Worm (Caenorhabditis elegans): ENCODE measurements around the gene F59B2.12.

F59B2.12 gene

DNA sequence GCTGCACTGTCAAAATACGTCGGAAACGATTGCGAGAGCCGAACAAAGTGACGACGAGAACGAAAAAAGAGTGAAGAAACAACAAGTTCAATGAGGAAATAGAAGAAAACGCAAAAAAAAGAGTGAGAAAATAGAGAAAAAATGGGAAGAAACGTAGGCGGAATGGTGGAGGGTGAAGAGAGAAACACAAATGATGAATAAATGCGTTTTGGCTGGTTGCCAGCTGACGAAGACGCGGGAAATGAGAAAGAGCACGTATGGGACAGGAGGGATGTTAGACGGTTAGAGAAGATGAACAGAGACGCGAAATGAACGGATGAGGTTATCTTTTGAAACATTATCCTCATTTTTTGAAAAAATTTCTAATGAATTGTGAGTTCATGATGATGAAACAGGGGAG is 32.4 kb upstream of the F59B2.12 start (continued):
- TF ChIP-seq zag-1 (tag; optimal IDR thresholded peaks at IDR 0.05): no peak
- no peak for TF ChIP-seq lin-13 (GFP tag; optimal IDR thresholded peaks at IDR 0.05)
- no peak for TF ChIP-seq nhr-11 (tag; optimal IDR thresholded peaks at IDR 0.05)
- no peak for TF ChIP-seq sox-4 (tag; optimal IDR thresholded peaks at IDR 0.05)
- no peak for TF ChIP-seq ceh-8 (GFP tag; optimal IDR thresholded peaks at IDR 0.05)
- TF ChIP-seq ceh-82 (tag; optimal IDR thresholded peaks at IDR 0.05): peak in 2 of 3 experiments; percentile 57 to 77
- TF ChIP-seq ztf-11 (tag; optimal IDR thresholded peaks at IDR 0.05): no peak
- peak; percentile 67 for TF ChIP-seq snu-23 (GFP tag; optimal IDR thresholded peaks at IDR 0.05)
- peak; percentile 57 to 72 for TF ChIP-seq efl-1 (optimal IDR thresholded peaks at IDR 0.05)
- TF ChIP-seq efl-1 (GFP tag; optimal IDR thresholded peaks at IDR 0.05 in 1 of 2): peak; percentile 45 to 89
- TF ChIP-seq nhr-47 (tag; optimal IDR thresholded peaks at IDR 0.05): peak; percentile 50
- peak in 1 of 2 experiments; percentile 62 for TF ChIP-seq mdl-1 (tag; optimal IDR thresholded peaks at IDR 0.05)

DNA sequence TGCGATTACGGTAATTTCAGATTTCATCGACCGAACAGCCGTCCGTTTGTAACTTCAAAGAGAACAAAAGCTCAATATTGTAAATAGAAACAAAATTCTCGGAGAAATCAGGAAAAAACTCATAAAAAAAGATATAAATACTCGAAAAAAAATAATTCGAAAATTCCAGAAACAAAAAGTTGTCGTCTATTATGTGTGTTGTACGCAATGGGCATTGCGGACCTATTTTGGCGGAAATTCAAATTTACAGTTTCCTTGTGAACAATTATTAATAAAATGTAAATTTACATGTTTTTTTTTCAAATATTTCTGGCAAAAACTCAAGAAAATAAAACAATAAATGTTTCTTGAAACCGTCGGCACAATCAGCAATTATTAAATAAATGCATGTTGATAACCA is 31.9 kb upstream of the F59B2.12 start:
- TF ChIP-seq zip-4 (GFP tag; optimal IDR thresholded peaks at IDR 0.05): no peak
- no peak for TF ChIP-seq hlh-17 (GFP tag; optimal IDR thresholded peaks at IDR 0.05; ENCODE audit: borderline replicate concordance)
- no peak for TF ChIP-seq unc-86 (tag; optimal IDR thresholded peaks at IDR 0.05)
- no peak for TF ChIP-seq nhr-12 (tag; optimal IDR thresholded peaks at IDR 0.05)
- no peak for TF ChIP-seq dsc-1 (tag; optimal IDR thresholded peaks at IDR 0.05)
- TF ChIP-seq lin-35 (GFP tag; optimal IDR thresholded peaks at IDR 0.05): peak in 1 of 2 experiments; percentile 11
- TF ChIP-seq sox-4 (tag; optimal IDR thresholded peaks at IDR 0.05): no peak
- TF ChIP-seq fkh-10 (GFP tag; optimal IDR thresholded peaks at IDR 0.05): no peak
- TF ChIP-seq nhr-76 (tag; optimal IDR thresholded peaks at IDR 0.05): no peak
- no peak for TF ChIP-seq lin-13 (GFP tag; optimal IDR thresholded peaks at IDR 0.05)
- peak; percentile 5 for TF ChIP-seq F16B12.6 (tag; optimal IDR thresholded peaks at IDR 0.05)
- no peak for TF ChIP-seq tlp-1 (tag; optimal IDR thresholded peaks at IDR 0.05)
- TF ChIP-seq vab-15 (tag; optimal IDR thresholded peaks at IDR 0.05): no peak
- TF ChIP-seq nhr-90 (tag; optimal IDR thresholded peaks at IDR 0.05; ENCODE audit: poor library complexity): no peak
- TF ChIP-seq dpl-1 (GFP tag; optimal IDR thresholded peaks at IDR 0.05): peak in 1 of 3 experiments; percentile 40
- TF ChIP-seq hlh-4 (tag; optimal IDR thresholded peaks at IDR 0.05): no peak
- no peak for TF ChIP-seq ceh-63 (GFP tag; optimal IDR thresholded peaks at IDR 0.05)
- TF ChIP-seq hpl-2 (GFP tag; optimal IDR thresholded peaks at IDR 0.05): no peak
- no peak for TF ChIP-seq unc-98 (GFP tag; IDR thresholded peaks at IDR 0.05)
- no peak for TF ChIP-seq isw-1 (GFP tag; IDR thresholded peaks at IDR 0.05)
- TF ChIP-seq snpc-4 (tag; optimal IDR thresholded peaks at IDR 0.05): no peak
- no peak for TF ChIP-seq nhr-19 (GFP tag; conservative IDR thresholded peaks at IDR 0.05)
- no peak for TF ChIP-seq efl-1 (optimal IDR thresholded peaks at IDR 0.05)
- TF ChIP-seq efl-1 (GFP tag; optimal IDR thresholded peaks at IDR 0.05 in 1 of 2): peak in 1 of 2 experiments; percentile 41

DNA sequence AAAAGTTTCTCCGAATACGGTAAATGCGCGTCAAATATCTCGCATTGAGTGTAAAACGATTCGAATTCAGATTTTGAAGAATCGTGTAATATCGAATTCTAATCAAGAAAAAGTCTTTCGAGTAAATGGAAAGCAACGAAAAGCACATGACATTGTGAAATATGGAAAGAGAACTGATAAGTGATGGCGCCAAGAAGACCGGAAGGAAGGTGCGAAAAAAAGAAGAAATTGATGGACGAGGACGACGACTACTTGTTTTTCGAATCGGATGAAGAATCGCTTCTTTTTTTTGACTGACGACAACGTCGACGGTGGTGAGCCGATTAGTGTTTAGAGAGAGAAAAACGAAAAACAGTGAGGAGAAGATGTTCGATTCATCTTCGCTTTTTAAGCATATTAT is 31.4 kb upstream of the F59B2.12 start:
- peak; percentile 16 for TF ChIP-seq fkh-8 (tag; optimal IDR thresholded peaks at IDR 0.05)
- TF ChIP-seq blmp-1 (tag; optimal IDR thresholded peaks at IDR 0.05): peak; percentile 92
- no peak for TF ChIP-seq isw-1 (GFP tag; IDR thresholded peaks at IDR 0.05)
- peak; percentile 61 for TF ChIP-seq lin-14 (GFP tag; optimal IDR thresholded peaks at IDR 0.05)
- no peak for TF ChIP-seq sptf-1 (tag; optimal IDR thresholded peaks at IDR 0.05)
- TF ChIP-seq elt-3 (tag; optimal IDR thresholded peaks at IDR 0.05): peak in 1 of 6 experiments; percentile 62
- no peak for TF ChIP-seq zip-4 (GFP tag; optimal IDR thresholded peaks at IDR 0.05)
- TF ChIP-seq nhr-47 (tag; optimal IDR thresholded peaks at IDR 0.05): no peak
- no peak for TF ChIP-seq lin-15B (tag; optimal IDR thresholded peaks at IDR 0.05)
- peak; percentile 42 for TF ChIP-seq tbx-2 (tag; optimal IDR thresholded peaks at IDR 0.05)
- no peak for TF ChIP-seq pqm-1 (tag; optimal IDR thresholded peaks at IDR 0.05)
- TF ChIP-seq unc-30 (tag; optimal IDR thresholded peaks at IDR 0.05): no peak
- peak; percentile 13 for TF ChIP-seq snu-23 (GFP tag; optimal IDR thresholded peaks at IDR 0.05)
- peak; percentile 31 for TF ChIP-seq nhr-90 (tag; optimal IDR thresholded peaks at IDR 0.05; ENCODE audit: poor library complexity)
- TF ChIP-seq unc-86 (tag; optimal IDR thresholded peaks at IDR 0.05): no peak
- TF ChIP-seq elt-2 (tag; optimal IDR thresholded peaks at IDR 0.05): peak; percentile 41
- TF ChIP-seq nhr-28 (tag; optimal IDR thresholded peaks at IDR 0.05): no peak
- TF ChIP-seq sox-4 (tag; optimal IDR thresholded peaks at IDR 0.05): no peak
- TF ChIP-seq nhr-85 (tag): peak; percentile 49
- TF ChIP-seq nhr-237 (tag; optimal IDR thresholded peaks at IDR 0.05): no peak
- TF ChIP-seq nhr-11 (tag; optimal IDR thresholded peaks at IDR 0.05): no peak
- TF ChIP-seq efl-1 (optimal IDR thresholded peaks at IDR 0.05): no peak
- peak in 1 of 2 experiments; percentile 76 for TF ChIP-seq efl-1 (GFP tag; optimal IDR thresholded peaks at IDR 0.05 in 1 of 2)
- TF ChIP-seq nhr-71 (tag; optimal IDR thresholded peaks at IDR 0.05): peak; percentile 10
- TF ChIP-seq dsc-1 (tag; optimal IDR thresholded peaks at IDR 0.05): peak; percentile 4
- TF ChIP-seq lin-35 (GFP tag; optimal IDR thresholded peaks at IDR 0.05): peak in 1 of 2 experiments; percentile 54
- TF ChIP-seq F16B12.6 (tag; optimal IDR thresholded peaks at IDR 0.05): no peak
- peak in 1 of 2 experiments; percentile 44 for TF ChIP-seq mdl-1 (tag; optimal IDR thresholded peaks at IDR 0.05)
- no peak for TF ChIP-seq C04F5.9 (tag; optimal IDR thresholded peaks at IDR 0.05)
- peak; percentile 8 for TF ChIP-seq nhr-20 (tag; optimal IDR thresholded peaks at IDR 0.05)
